Worm (Caenorhabditis elegans): ENCODE results near the gene F26F2.5.

ce11 chrV:20573392-20573791, at the start of gene F26F2.5:
- no peak for TF ChIP-seq fkh-10 (GFP tag; optimal IDR thresholded peaks at IDR 0.05)
- no peak for TF ChIP-seq nhr-43 (tag; optimal IDR thresholded peaks at IDR 0.05; ENCODE audit: poor library complexity, severe bottlenecking)
- TF ChIP-seq aly-2 (tag; optimal IDR thresholded peaks at IDR 0.05): no peak
